Worm (Caenorhabditis elegans) whole organism, L1 larva: ENCODE measurements around the gene K12H4.7.

Experiments used
- C04F5.9 ChIP-seq: sonication (generic microtip); optimal IDR thresholded peaks from 2 replicates; lab custom pipeline; 2016; ENCODE audit warnings: missing genetic modification characterization, missing compliant biosample characterization
- C16A3.4 ChIP-seq: fragments of 150-350 bp; optimal IDR thresholded peaks from 2 replicates; lab custom pipeline; 2014; ENCODE audit warnings: missing biosample characterization, missing genetic modification characterization
- alr-1 ChIP-seq: fragments of 200-800 bp; sonication (Bioruptor generic); optimal IDR thresholded peaks from 2 replicates; lab custom pipeline; 2018; ENCODE audit warnings: borderline replicate concordance, mild to moderate bottlenecking, missing genetic modification characterization, missing compliant biosample characterization
- ama-1 ChIP-seq: fragments of 150-350 bp; optimal IDR thresholded peaks from 2 replicates; lab custom pipeline; 2014
- ceh-8 ChIP-seq: fragments of 200-800 bp; sonication (Bioruptor generic); optimal IDR thresholded peaks from 2 replicates; lab custom pipeline; 2018; ENCODE audit warnings: mild to moderate bottlenecking, missing genetic modification characterization, moderate library complexity, missing compliant biosample characterization
- ceh-90 ChIP-seq: sonication (generic microtip); optimal IDR thresholded peaks from 2 replicates; lab custom pipeline; 2016; ENCODE audit warnings: missing genetic modification characterization, missing compliant biosample characterization
- ces-1 ChIP-seq: fragments of 150-350 bp; optimal IDR thresholded peaks from 2 replicates; lab custom pipeline; 2014; ENCODE audit warnings: missing biosample characterization, missing genetic modification reagents, missing genetic modification characterization
- dsc-1 ChIP-seq: sonication (generic microtip); optimal IDR thresholded peaks from 2 replicates; lab custom pipeline; 2016; ENCODE audit warnings: mild to moderate bottlenecking, missing genetic modification characterization, missing compliant biosample characterization
- egl-13 ChIP-seq: sonication (generic microtip); optimal IDR thresholded peaks from 2 replicates; lab custom pipeline; 2016; ENCODE audit warnings: missing genotype, missing genetic modification reagents, missing genetic modification characterization, missing compliant biosample characterization
- egl-27 ChIP-seq, 2 experiments: fragments of 150-350 bp in 1 of 2; sonication (generic microtip); optimal IDR thresholded peaks; 3 replicates each; lab custom pipeline; 2017 to 2018; ENCODE audit warnings: missing biosample characterization in 2 of 2, missing genetic modification characterization in 2 of 2, missing genetic modification reagents in 2 of 2
- elt-2 ChIP-seq: sonication (generic microtip); optimal IDR thresholded peaks from 2 replicates; lab custom pipeline; 2016; ENCODE audit warnings: missing genetic modification characterization, mild to moderate bottlenecking, inconsistent platforms, missing compliant biosample characterization, missing genetic modification reagents
- elt-3 ChIP-seq, 6 experiments: fragments of 150-350 bp in 1 of 6; sonication (generic microtip); optimal IDR thresholded peaks; 2 replicates each; lab custom pipeline; 2017 to 2018; ENCODE audit warnings: missing biosample characterization in 6 of 6, missing genetic modification characterization in 6 of 6, inconsistent platforms in 1 of 6
- ets-5 ChIP-seq: fragments of 200-800 bp; sonication (Bioruptor generic); IDR thresholded peaks from 2 replicates; pipeline ENCODE4 v1.3.6; 2022; ENCODE audit warnings: missing genetic modification characterization, missing compliant biosample characterization
- fkh-10 ChIP-seq: sonication (generic microtip); optimal IDR thresholded peaks from 2 replicates; lab custom pipeline; 2017; ENCODE audit warnings: missing biosample characterization, missing genetic modification reagents, missing genetic modification characterization
- fkh-4 ChIP-seq: sonication (generic microtip); optimal IDR thresholded peaks from 2 replicates; lab custom pipeline; 2016; ENCODE audit warnings: missing compliant biosample characterization, missing genetic modification characterization, borderline replicate concordance
- fkh-8 ChIP-seq: sonication (generic microtip); optimal IDR thresholded peaks from 2 replicates; lab custom pipeline; 2016; ENCODE audit warnings: mild to moderate bottlenecking, missing genetic modification characterization, missing compliant biosample characterization
- hlh-17 ChIP-seq: fragments of 200-800 bp; sonication (Bioruptor generic); optimal IDR thresholded peaks from 2 replicates; lab custom pipeline; 2018; ENCODE audit warnings: missing genetic modification characterization, mild to moderate bottlenecking, missing compliant biosample characterization, moderate library complexity, borderline replicate concordance
- hlh-4 ChIP-seq: sonication (generic microtip); optimal IDR thresholded peaks from 2 replicates; lab custom pipeline; 2016; ENCODE audit warnings: mild to moderate bottlenecking, missing genetic modification characterization, missing compliant biosample characterization
- isw-1 ChIP-seq: fragments of 200-800 bp; sonication (Bioruptor generic); IDR thresholded peaks from 2 replicates; pipeline ENCODE4 v1.3.6; 2022; ENCODE audit warnings: missing genetic modification characterization, missing compliant biosample characterization
- jun-1 ChIP-seq: fragments of 150-350 bp; optimal IDR thresholded peaks from 2 replicates; lab custom pipeline; 2014; ENCODE audit warnings: missing biosample characterization, missing genetic modification reagents, missing genetic modification characterization
- lin-13 ChIP-seq: fragments of 150-350 bp; optimal IDR thresholded peaks from 2 replicates; lab custom pipeline; 2014; ENCODE audit warnings: missing biosample characterization, missing genetic modification reagents, missing genetic modification characterization
- lin-15B ChIP-seq: fragments of 150-350 bp; sonication (generic microtip); optimal IDR thresholded peaks from 3 replicates; lab custom pipeline; 2014; ENCODE audit warnings: missing biosample characterization, missing genetic modification characterization
- lin-35 ChIP-seq, 2 experiments: fragments of 150-350 bp; optimal IDR thresholded peaks; 2 replicates each; lab custom pipeline; 2014; ENCODE audit warnings: missing biosample characterization in 2 of 2, missing genetic modification characterization in 2 of 2, missing genetic modification reagents in 2 of 2
- lir-3 ChIP-seq: sonication (generic microtip); optimal IDR thresholded peaks from 2 replicates; lab custom pipeline; 2016; ENCODE audit warnings: mild to moderate bottlenecking, missing genetic modification characterization, moderate library complexity, missing compliant biosample characterization; ENCODE audit not compliant: poor library complexity
- lsy-2 ChIP-seq, 2 experiments: fragments of 150-350 bp; optimal IDR thresholded peaks; 2 replicates each; lab custom pipeline; 2014; ENCODE audit warnings: missing biosample characterization in 2 of 2, missing genetic modification characterization in 2 of 2
- mab-9 ChIP-seq: fragments of 200-800 bp; sonication (Bioruptor generic); IDR thresholded peaks from 2 replicates; pipeline ENCODE4 v1.3.6; 2022; ENCODE audit warnings: missing genetic modification reagents, missing genetic modification characterization, missing compliant biosample characterization
- mdl-1 ChIP-seq, 2 experiments: fragments of 150-350 bp; optimal IDR thresholded peaks; 2 replicates each; lab custom pipeline; 2014 to 2017; ENCODE audit warnings: missing biosample characterization in 2 of 2, missing genetic modification characterization in 2 of 2, inconsistent platforms in 1 of 2
- mep-1 ChIP-seq: fragments of 150-350 bp; optimal IDR thresholded peaks from 2 replicates; lab custom pipeline; 2014; ENCODE audit warnings: missing biosample characterization, missing genetic modification characterization
- nhr-11 ChIP-seq: fragments of 150-350 bp; optimal IDR thresholded peaks from 2 replicates; lab custom pipeline; 2014; ENCODE audit warnings: missing biosample characterization, missing genetic modification characterization
- nhr-12 ChIP-seq: sonication (generic microtip); optimal IDR thresholded peaks from 2 replicates; lab custom pipeline; 2017; ENCODE audit warnings: missing biosample characterization, missing genetic modification characterization
- nhr-19 ChIP-seq: fragments of 200-800 bp; sonication (Bioruptor generic); conservative IDR thresholded peaks from 2 replicates; pipeline ENCODE4 v1.3.6; 2022; ENCODE audit warnings: missing genetic modification characterization, missing compliant biosample characterization
- nhr-77 ChIP-seq: fragments of 150-350 bp; optimal IDR thresholded peaks from 2 replicates; lab custom pipeline; 2014; ENCODE audit warnings: missing biosample characterization, missing genetic modification characterization
- nhr-85 ChIP-seq: sonication (generic microtip); peaks from one replicate; lab custom pipeline; 2016; ENCODE audit warnings: missing genetic modification characterization, inconsistent platforms, missing compliant biosample characterization
- pag-3 ChIP-seq: sonication (generic microtip); optimal IDR thresholded peaks from 2 replicates; lab custom pipeline; 2017; ENCODE audit warnings: missing genetic modification characterization, mild to moderate bottlenecking, missing compliant biosample characterization, antibody characterized with exemption, borderline replicate concordance; ENCODE audit not compliant: insufficient read depth
- pax-3 ChIP-seq: fragments of 200-800 bp; sonication (Bioruptor generic); optimal IDR thresholded peaks from 2 replicates; lab custom pipeline; 2018; ENCODE audit warnings: mild to moderate bottlenecking, missing genetic modification characterization, moderate library complexity, missing compliant biosample characterization
- pqm-1 ChIP-seq: sonication (generic microtip); optimal IDR thresholded peaks from 3 replicates; lab custom pipeline; 2017; ENCODE audit warnings: missing biosample characterization, missing genetic modification characterization
- snpc-4 ChIP-seq: fragments of 150-350 bp; optimal IDR thresholded peaks from 2 replicates; lab custom pipeline; 2014; ENCODE audit warnings: missing biosample characterization, missing genetic modification characterization
- sox-4 ChIP-seq: sonication (generic microtip); optimal IDR thresholded peaks from 2 replicates; lab custom pipeline; 2016; ENCODE audit warnings: missing genetic modification characterization, missing compliant biosample characterization
- unc-30 ChIP-seq: sonication (generic microtip); optimal IDR thresholded peaks from 2 replicates; lab custom pipeline; 2017; ENCODE audit warnings: missing biosample characterization, missing genetic modification characterization
- unc-62 ChIP-seq: fragments of 150-350 bp; optimal IDR thresholded peaks from 2 replicates; lab custom pipeline; 2014; ENCODE audit warnings: missing biosample characterization, missing genetic modification reagents, missing genetic modification characterization
- unc-98 ChIP-seq: fragments of 200-800 bp; sonication (Bioruptor generic); IDR thresholded peaks from 2 replicates; pipeline ENCODE4 v1.3.6; 2022; ENCODE audit warnings: missing genetic modification characterization, missing compliant biosample characterization
- xbp-1 ChIP-seq: sonication (generic microtip); optimal IDR thresholded peaks from 2 replicates; lab custom pipeline; 2016; ENCODE audit warnings: missing genetic modification characterization, missing compliant biosample characterization
- zag-1 ChIP-seq: fragments of 150-350 bp; optimal IDR thresholded peaks from 2 replicates; lab custom pipeline; 2014; ENCODE audit warnings: missing biosample characterization, missing genetic modification characterization
- ztf-11 ChIP-seq, 2 experiments: sonication (generic microtip); optimal IDR thresholded peaks; 2 replicates each; lab custom pipeline; 2016 to 2017; ENCODE audit warnings: missing genetic modification characterization in 2 of 2, missing biosample characterization in 1 of 2, missing compliant biosample characterization in 1 of 2

The K12H4.7 gene

DNA sequence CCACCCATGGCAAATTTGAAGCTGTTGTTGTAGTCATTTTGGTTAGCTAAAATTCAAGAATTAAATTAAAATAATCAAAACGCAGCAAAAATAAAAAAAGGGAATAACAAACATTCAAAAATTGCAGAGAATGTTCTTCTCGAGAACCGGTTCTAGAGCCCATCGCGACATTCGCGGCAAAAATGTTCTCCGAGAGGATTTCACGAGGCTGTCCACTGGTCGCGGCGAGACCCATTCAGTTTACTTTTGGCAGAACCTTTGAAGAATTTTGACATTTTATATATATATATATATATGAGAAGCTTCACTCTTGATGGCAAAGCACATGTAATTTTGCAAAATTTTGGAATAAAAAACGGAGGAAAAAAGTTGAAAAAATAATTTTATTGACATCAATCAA, 21.4 kb downstream of the K12H4.7 start, which contains the start of gene F44B9.8 (continued):
- TF ChIP-seq ets-5 (GFP tag; lab: Robert Waterston, UW) (no peak), fkh-10 (GFP tag; lab: Kevin White, UChicago) (no peak), elt-2 (no peak), egl-27 (tag; optimal IDR thresholded peaks at IDR 0.05; lab: Kevin White, UChicago) (no peak), C04F5.9 (tag; lab: Kevin White, UChicago) (peak; percentile 7), fkh-8 (peak; percentile 13), ces-1 (GFP tag; lab: Kevin White, UChicago) (no peak), xbp-1 (peak; percentile 69), C16A3.4 (tag; lab: Kevin White, UChicago) (peak; percentile 71), lin-35 (GFP tag; optimal IDR thresholded peaks at IDR 0.05; lab: Kevin White, UChicago) (peak; percentile 72 to 80), isw-1 (no peak), pag-3 (no peak), pqm-1 (tag; lab: Kevin White, UChicago) (no peak), lsy-2 (tag; optimal IDR thresholded peaks at IDR 0.05; lab: Kevin White, UChicago) (peak; percentile 76 to 80), dsc-1 (tag; lab: Kevin White, UChicago) (no peak), ceh-90 (tag; lab: Kevin White, UChicago) (no peak), hlh-4 (no peak), hlh-17 (no peak), mep-1 (tag; lab: Kevin White, UChicago) (peak; percentile 68), lir-3 (tag; lab: Kevin White, UChicago) (peak; percentile 24), zag-1 (tag; lab: Kevin White, UChicago) (no peak), mdl-1 (tag; optimal IDR thresholded peaks at IDR 0.05; lab: Kevin White, UChicago) (peak in 1 of 2 experiments; percentile 32), unc-98 (GFP tag; lab: Robert Waterston, UW) (no peak), unc-62 (GFP tag; lab: Kevin White, UChicago) (no peak), sox-4 (tag; lab: Kevin White, UChicago) (no peak), mab-9 (GFP tag; lab: Robert Waterston, UW) (no peak), lin-15B (tag; lab: Kevin White, UChicago) (peak; percentile 70), ama-1 (lab: Kevin White, UChicago) (no peak), elt-3 (tag; optimal IDR thresholded peaks at IDR 0.05; lab: Kevin White, UChicago) (peak in 1 of 6 experiments; percentile 71), alr-1 (tag; lab: Kevin White, UChicago) (no peak), unc-30 (no peak), jun-1 (tag; lab: Kevin White, UChicago) (no peak), nhr-77 (tag; lab: Kevin White, UChicago) (no peak), nhr-85 (tag; lab: Kevin White, UChicago) (peak; percentile 79), nhr-19 (GFP tag; lab: Robert Waterston, UW) (peak; percentile 66), nhr-12 (no peak), lin-13 (no peak), snpc-4 (tag; lab: Kevin White, UChicago) (no peak), pax-3 (no peak)
- TF ChIP-seq, all 84 proteins: peak for 33

ce11 chrIII:8027942-8028341, 22.9 kb downstream of the K12H4.7 start, which contains the start of gene mdt-30:
TSS of gene mdt-30 (minus strand) at chrIII:8028042.
- no peak for TF ChIP-seq ztf-11 (tag; optimal IDR thresholded peaks at IDR 0.05; lab: Kevin White, UChicago)
- no peak for TF ChIP-seq unc-30
- no peak for TF ChIP-seq elt-2
- no peak for TF ChIP-seq ces-1 (GFP tag; lab: Kevin White, UChicago)
- no peak for TF ChIP-seq nhr-11
- TF ChIP-seq pag-3, result no peak
- no peak for TF ChIP-seq fkh-4 (tag; lab: Kevin White, UChicago)
- no peak for TF ChIP-seq ceh-8 (GFP tag; lab: Kevin White, UChicago)
- TF ChIP-seq xbp-1, result no peak
- TF ChIP-seq egl-13 (tag; lab: Kevin White, UChicago), result no peak
